Worm (Caenorhabditis elegans): Measurements from ENCODE around the gene ets-5.

DNA sequence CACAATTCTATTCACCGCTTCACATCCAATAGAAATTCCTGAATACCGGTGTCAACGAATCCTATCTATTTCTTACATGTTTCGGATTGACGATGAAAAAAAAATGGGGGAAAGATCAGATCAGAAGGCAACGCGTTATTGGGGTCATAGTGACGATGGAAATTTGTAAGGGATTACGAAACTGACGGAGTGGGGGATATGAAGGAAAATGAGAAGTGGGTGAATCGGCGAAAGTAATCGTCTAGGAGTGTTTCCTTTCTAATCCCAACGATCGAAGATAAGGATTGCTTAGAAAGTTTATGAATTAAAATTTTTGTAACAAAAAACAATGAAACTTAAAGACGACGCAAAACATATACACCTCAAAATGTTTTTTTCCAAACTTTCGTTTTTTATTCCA lies 14.6 kb upstream of the ets-5 start:
- TF ChIP-seq unc-62 (GFP tag; optimal IDR thresholded peaks at IDR 0.05), result no peak
- no peak for TF ChIP-seq blmp-1 (tag; optimal IDR thresholded peaks at IDR 0.05)
- TF ChIP-seq ces-1 (GFP tag; optimal IDR thresholded peaks at IDR 0.05), result no peak
- no peak for TF ChIP-seq tbx-8 (GFP tag; optimal IDR thresholded peaks at IDR 0.05)

Data from whole organism, mixed stage, embryonic.